Fruit fly (Drosophila melanogaster) whole organism, prepupa: ENCODE data around the gene Ugt316A1.

Experiments
- Blimp-1 ChIP-seq: fragments of 200-800 bp; sonication (Bioruptor generic); optimal IDR thresholded peaks from 3 replicates; lab custom pipeline; 2017; ENCODE audit warnings: missing biosample characterization, missing genetic modification characterization, mild to moderate bottlenecking, moderate library complexity, missing genetic modification reagents
- CG10631 ChIP-seq: fragments of 200-800 bp; sonication (Bioruptor generic); optimal IDR thresholded peaks from 2 replicates; lab custom pipeline; 2016; ENCODE audit warnings: missing biosample characterization, missing genetic modification characterization
- CG10669 ChIP-seq: fragments of 200-800 bp; sonication (Bioruptor generic); optimal IDR thresholded peaks from 3 replicates; lab custom pipeline; 2018; ENCODE audit warnings: missing biosample characterization, mild to moderate bottlenecking, missing genetic modification characterization, moderate library complexity
- CG11294 ChIP-seq: fragments of 200-800 bp; sonication (Bioruptor generic); IDR thresholded peaks from 2 replicates; pipeline ENCODE4 v1.3.6; 2022; ENCODE audit warnings: missing biosample characterization, missing genetic modification characterization
- CG1621 ChIP-seq: fragments of 200-800 bp; sonication (Bioruptor generic); optimal IDR thresholded peaks from 3 replicates; lab custom pipeline; 2018; ENCODE audit warnings: missing biosample characterization, mild to moderate bottlenecking, missing genetic modification characterization
- CG16779 ChIP-seq: fragments of 200-800 bp; sonication (Bioruptor generic); optimal IDR thresholded peaks from 3 replicates; lab custom pipeline; 2017; ENCODE audit warnings: missing biosample characterization, mild to moderate bottlenecking, missing genetic modification characterization
- CG31627 ChIP-seq: fragments of 200-800 bp; sonication (Bioruptor generic); optimal IDR thresholded peaks from 3 replicates; lab custom pipeline; 2016; ENCODE audit warnings: missing biosample characterization, missing genetic modification characterization
- CG4318 ChIP-seq: fragments of 200-800 bp; sonication (Bioruptor generic); optimal IDR thresholded peaks from 3 replicates; lab custom pipeline; 2017; ENCODE audit warnings: missing biosample characterization, mild to moderate bottlenecking, missing genetic modification characterization
- CG6163 ChIP-seq: fragments of 200-800 bp; sonication (Bioruptor generic); IDR thresholded peaks from 3 replicates; pipeline ENCODE4 v1.3.6; 2022; ENCODE audit warnings: missing biosample characterization, missing genetic modification characterization
- CG6808 ChIP-seq: fragments of 200-800 bp; sonication (Bioruptor generic); optimal IDR thresholded peaks from 3 replicates; lab custom pipeline; 2017; ENCODE audit warnings: missing biosample characterization, missing genetic modification characterization, mild to moderate bottlenecking, moderate library complexity, missing genetic modification reagents
- CG7368 ChIP-seq: fragments of 200-800 bp; sonication (Bioruptor generic); optimal IDR thresholded peaks from 3 replicates; lab custom pipeline; 2016; ENCODE audit warnings: missing biosample characterization, missing genetic modification characterization
- CG8119 ChIP-seq: fragments of 200-800 bp; sonication (Bioruptor generic); IDR thresholded peaks from 3 replicates; pipeline ENCODE4 v1.3.6; 2022; ENCODE audit warnings: missing biosample characterization, missing genetic modification characterization
- CG8319 ChIP-seq: fragments of 200-800 bp; sonication (Bioruptor generic); optimal IDR thresholded peaks from 3 replicates; lab custom pipeline; 2016; ENCODE audit warnings: missing biosample characterization, missing genetic modification characterization
- CG8632 ChIP-seq: fragments of 200-800 bp; sonication (Bioruptor generic); optimal IDR thresholded peaks from 3 replicates; lab custom pipeline; 2016; ENCODE audit warnings: missing biosample characterization, missing genetic modification characterization
- CG9139 ChIP-seq: fragments of 200-800 bp; sonication (Bioruptor generic); optimal IDR thresholded peaks from 3 replicates; lab custom pipeline; 2017; ENCODE audit warnings: missing biosample characterization, mild to moderate bottlenecking, missing genetic modification characterization
- Eip78C ChIP-seq: fragments of 200-800 bp; sonication (Bioruptor generic); peaks from one replicate; lab custom pipeline; 2016; ENCODE audit warnings: missing biosample characterization, missing genetic modification characterization
- Ets96B ChIP-seq: fragments of 200-800 bp; optimal IDR thresholded peaks from 2 replicates; lab custom pipeline; 2019; ENCODE audit warnings: missing biosample characterization, mild to moderate bottlenecking, missing genetic modification characterization, moderate library complexity
- Gug ChIP-seq: fragments of 200-800 bp; sonication (Bioruptor generic); IDR thresholded peaks from 2 replicates; pipeline ENCODE4 v1.3.6; 2022; ENCODE audit warnings: missing biosample characterization, missing genetic modification characterization
- Hr4 ChIP-seq: fragments of 200-800 bp; sonication (Bioruptor generic); optimal IDR thresholded peaks from 3 replicates; lab custom pipeline; 2016; ENCODE audit warnings: missing biosample characterization, missing genetic modification characterization
- Lpt ChIP-seq: fragments of 200-800 bp; sonication (Bioruptor generic); optimal IDR thresholded peaks from 3 replicates; lab custom pipeline; 2016; ENCODE audit warnings: missing biosample characterization, missing genetic modification characterization
- OdsH ChIP-seq: fragments of 200-800 bp; sonication (Bioruptor generic); optimal IDR thresholded peaks from 3 replicates; lab custom pipeline; 2016; ENCODE audit warnings: missing biosample characterization, missing genetic modification characterization
- Sox14 ChIP-seq: fragments of 200-800 bp; sonication (Bioruptor generic); optimal IDR thresholded peaks from 3 replicates; lab custom pipeline; 2016; ENCODE audit warnings: missing biosample characterization, missing genetic modification characterization
- achi ChIP-seq: fragments of 200-800 bp; sonication (Bioruptor generic); optimal IDR thresholded peaks from 3 replicates; lab custom pipeline; 2016; ENCODE audit warnings: missing biosample characterization, missing genetic modification characterization
- acj6 ChIP-seq: fragments of 200-800 bp; sonication (Bioruptor generic); optimal IDR thresholded peaks from 3 replicates; lab custom pipeline; 2016; ENCODE audit warnings: missing biosample characterization, missing genetic modification characterization
- cyc ChIP-seq: fragments of 200-800 bp; sonication (Bioruptor generic); optimal IDR thresholded peaks from 3 replicates; lab custom pipeline; 2016; ENCODE audit warnings: missing biosample characterization, missing genetic modification characterization
- dac ChIP-seq: fragments of 200-800 bp; sonication (Bioruptor generic); optimal IDR thresholded peaks from 2 replicates; lab custom pipeline; 2017; ENCODE audit warnings: missing biosample characterization, mild to moderate bottlenecking, missing genetic modification characterization
- dsx ChIP-seq: fragments of 200-800 bp; optimal IDR thresholded peaks from 3 replicates; lab custom pipeline; 2019; ENCODE audit warnings: missing biosample characterization, mild to moderate bottlenecking, missing genetic modification characterization, moderate library complexity; ENCODE audit not compliant: poor library complexity, severe bottlenecking
- eg ChIP-seq: fragments of 200-800 bp; sonication (Bioruptor generic); IDR thresholded peaks from 3 replicates; pipeline ENCODE4 v1.3.6; 2022; ENCODE audit warnings: missing biosample characterization, missing genetic modification characterization
- esn ChIP-seq: fragments of 200-800 bp; sonication (Bioruptor generic); optimal IDR thresholded peaks from 2 replicates; lab custom pipeline; 2016; ENCODE audit warnings: missing biosample characterization, mild to moderate bottlenecking, missing genetic modification characterization, moderate library complexity
- fd85E ChIP-seq: fragments of 200-800 bp; sonication (Bioruptor generic); optimal IDR thresholded peaks from 3 replicates; lab custom pipeline; 2016; ENCODE audit warnings: missing biosample characterization, missing genetic modification characterization
- lz ChIP-seq: fragments of 200-800 bp; sonication (Bioruptor generic); optimal IDR thresholded peaks from 3 replicates; lab custom pipeline; 2016; ENCODE audit warnings: missing biosample characterization, missing genetic modification characterization
- salr ChIP-seq, 2 experiments: fragments of 200-800 bp; sonication (Bioruptor generic); optimal IDR thresholded peaks; 3 replicates each; lab custom pipeline; 2016 to 2018; ENCODE audit warnings: missing biosample characterization in 2 of 2, missing genetic modification characterization in 2 of 2, mild to moderate bottlenecking in 1 of 2
- ss ChIP-seq, 2 experiments: fragments of 200-800 bp; sonication (Bioruptor generic); optimal IDR thresholded peaks; 2 replicates in 1 of 2; 3 replicates in 1 of 2; lab custom pipeline; 2017 to 2018; ENCODE audit warnings: mild to moderate bottlenecking in 2 of 2, missing biosample characterization in 2 of 2, missing genetic modification characterization in 2 of 2, moderate library complexity in 1 of 2
- svp ChIP-seq: fragments of 200-800 bp; sonication (Bioruptor generic); peaks from one replicate; lab custom pipeline; 2016; ENCODE audit warnings: missing biosample characterization, missing genetic modification characterization
- topi ChIP-seq: fragments of 200-800 bp; sonication (Bioruptor generic); optimal IDR thresholded peaks from 3 replicates; lab custom pipeline; 2016; ENCODE audit warnings: missing biosample characterization, missing genetic modification characterization
- vri ChIP-seq: fragments of 200-800 bp; sonication (Bioruptor generic); optimal IDR thresholded peaks from 3 replicates; lab custom pipeline; 2016; ENCODE audit warnings: missing biosample characterization, mild to moderate bottlenecking, missing genetic modification characterization

The Ugt316A1 gene

dm6 chr3L:19016133-19016804, 46.3 kb downstream of the Ugt316A1 start (continued):
- TF ChIP-seq CG8319 (GFP tag; lab: Kevin White, UChicago) (peak; percentile 16), CG10631 (GFP tag; lab: Kevin White, UChicago) (peak; percentile 68), dac (peak; percentile 20), ss (GFP tag; optimal IDR thresholded peaks at IDR 0.05; lab: Kevin White, UChicago) (peak; percentile 46 to 56), Hr4 (GFP tag; lab: Kevin White, UChicago) (peak; percentile 76), CG4318 (GFP tag; lab: Kevin White, UChicago) (peak; percentile 45), CG11294 (GFP tag; lab: Robert Waterston, UW) (no peak), salr (GFP tag; optimal IDR thresholded peaks at IDR 0.05; lab: Kevin White, UChicago) (peak in 1 of 2 experiments; percentile 66), fd85E (peak; percentile 14), Eip78C (peak; percentile 86), esn (GFP tag; lab: Kevin White, UChicago) (peak; percentile 58), achi (peak; percentile 56), dsx (GFP tag; lab: Kevin White, UChicago) (peak; percentile 61), acj6 (GFP tag; lab: Kevin White, UChicago) (peak; percentile 62), CG6808 (GFP tag; lab: Kevin White, UChicago) (peak; percentile 30), Gug (GFP tag; lab: Robert Waterston, UW) (peak; percentile 31; the same call in 1 of the 2 replicates), cyc (GFP tag; lab: Kevin White, UChicago) (peak; percentile 15)
- TF ChIP-seq, all 60 proteins: peak for 49

dm6 chr3L:19015454-19016054, 47.1 kb downstream of the Ugt316A1 start:
- TF ChIP-seq esn (GFP tag; lab: Kevin White, UChicago) (no peak), vri (GFP tag; lab: Kevin White, UChicago) (peak; percentile 72), CG7368 (GFP tag; lab: Kevin White, UChicago) (no peak), OdsH (GFP tag; lab: Kevin White, UChicago) (no peak), CG10669 (GFP tag; lab: Kevin White, UChicago) (no peak), Eip78C (peak; percentile 50)
- TF ChIP-seq, all 60 proteins: peak for 2

dm6 chr3L:19014802-19015201, 47.8 kb downstream of the Ugt316A1 start:
- TF ChIP-seq Lpt = no peak
- no peak for TF ChIP-seq CG9139
- no peak for TF ChIP-seq lz (GFP tag; lab: Kevin White, UChicago)
- no peak for TF ChIP-seq CG8119 (GFP tag; lab: Robert Waterston, UW)
- no peak for TF ChIP-seq CG11294 (GFP tag; lab: Robert Waterston, UW)
- no peak for TF ChIP-seq CG31627 (GFP tag; lab: Kevin White, UChicago)
- TF ChIP-seq Blimp-1 (GFP tag; lab: Kevin White, UChicago) = no peak
- TF ChIP-seq Ets96B (tag; lab: Kevin White, UChicago) = no peak
- TF ChIP-seq topi (GFP tag; lab: Kevin White, UChicago) = no peak
- no peak for TF ChIP-seq CG8319 (GFP tag; lab: Kevin White, UChicago)
- no peak for TF ChIP-seq eg (GFP tag; lab: Robert Waterston, UW)
- no peak for TF ChIP-seq Sox14 (GFP tag; lab: Kevin White, UChicago)
- TF ChIP-seq fd85E = no peak
- TF ChIP-seq CG16779 (tag; lab: Kevin White, UChicago) = no peak
- TF ChIP-seq CG10631 (GFP tag; lab: Kevin White, UChicago) = no peak
- TF ChIP-seq CG1621 = no peak
- TF ChIP-seq, all 60 proteins: peak for 0

- TF ChIP-seq Blimp-1 (GFP tag; lab: Kevin White, UChicago) (no peak), Gug (GFP tag; lab: Robert Waterston, UW) (no peak), CG6163 (GFP tag; lab: Robert Waterston, UW) (no peak), CG16779 (tag; lab: Kevin White, UChicago) (no peak), lz (GFP tag; lab: Kevin White, UChicago) (no peak), eg (GFP tag; lab: Robert Waterston, UW) (no peak), svp (GFP tag; lab: Kevin White, UChicago) (no peak), OdsH (GFP tag; lab: Kevin White, UChicago) (no peak), CG8632 (no peak), fd85E (no peak)
Observed at dm6 chr3L:19014090-19014489, 48.5 kb downstream of the Ugt316A1 start.
